Fruit fly (Drosophila melanogaster): ENCODE measurements around the gene Obp83b.

- TF ChIP-seq usp (GFP tag; optimal IDR thresholded peaks at IDR 0.05) (no peak), CG8478 (optimal IDR thresholded peaks at IDR 0.05) (no peak), pan (optimal IDR thresholded peaks at IDR 0.05) (no peak), psq (optimal IDR thresholded peaks at IDR 0.05) (no peak), EcR (GFP tag; optimal IDR thresholded peaks at IDR 0.05) (no peak), Dll (optimal IDR thresholded peaks at IDR 0.05) (no peak)
These were observed 15.7 kb downstream of the Obp83b start, which contains the start of gene CG11373 for dm6 chr3R:5960887-5961286.

Measured in whole organism.